Worm (Caenorhabditis elegans): ENCODE measurements around the gene W06G6.20.

Gene W06G6.20

ce11 chrV:16682886-16683285 lies 34.7 kb upstream of the W06G6.20 start, which contains the start of gene srw-36:
Gene srw-36, plus strand, starts transcription at chrV:16683186.
- TF ChIP-seq pros-1 (tag; optimal IDR thresholded peaks at IDR 0.05) = no peak
- no peak for TF ChIP-seq rnt-1 (tag; optimal IDR thresholded peaks at IDR 0.05)
- TF ChIP-seq nhr-11 (tag; optimal IDR thresholded peaks at IDR 0.05) = no peak

DNA sequence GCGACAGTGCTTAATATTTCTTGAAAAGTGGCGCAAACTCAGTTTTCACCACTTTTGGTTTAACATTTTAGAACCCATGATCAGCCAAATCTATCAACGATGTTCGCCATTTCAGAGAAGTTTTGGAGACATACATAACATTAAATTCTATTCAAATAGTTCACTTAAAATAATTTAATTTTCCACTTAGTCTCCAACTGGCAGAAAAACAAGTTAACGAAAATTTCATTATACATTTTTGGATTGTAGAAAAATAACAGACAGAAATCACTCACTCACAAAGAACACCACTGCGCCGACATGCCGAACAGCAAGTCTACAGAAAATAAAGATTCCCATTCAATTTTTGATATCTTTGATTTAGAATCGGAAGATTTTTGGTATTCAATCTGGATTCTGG lies 31.8 kb upstream of the W06G6.20 start, which contains the start of gene srw-44:
Gene srw-44, plus strand, starts transcription at position 301 of the 400 bp plus-strand sequence.
- TF ChIP-seq nhr-232 (tag; optimal IDR thresholded peaks at IDR 0.05) (no peak), tbx-2 (tag; optimal IDR thresholded peaks at IDR 0.05) (no peak), ceh-24 (tag; optimal IDR thresholded peaks at IDR 0.05) (no peak), pqm-1 (tag; optimal IDR thresholded peaks at IDR 0.05) (no peak), pax-1 (tag; optimal IDR thresholded peaks at IDR 0.05) (no peak), unc-86 (tag; optimal IDR thresholded peaks at IDR 0.05) (no peak)

DNA sequence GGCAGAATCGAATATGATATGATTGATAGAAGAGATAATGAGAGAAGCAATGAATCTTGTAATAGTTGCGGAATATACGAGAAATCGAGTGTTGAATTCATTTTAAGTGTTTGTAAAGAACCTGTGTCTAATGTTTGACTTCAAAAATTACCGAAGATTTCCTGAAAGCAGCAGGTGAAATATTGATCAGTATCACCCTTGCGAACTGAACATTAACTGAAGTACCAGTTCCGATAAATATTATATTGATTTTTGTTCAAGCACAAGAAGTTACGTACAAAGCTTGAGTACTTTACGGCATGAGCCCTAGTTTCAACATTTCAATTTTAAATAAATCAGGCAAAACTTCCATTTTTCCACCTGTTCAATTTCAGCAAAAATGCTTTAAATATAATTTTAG lies 31.1 kb upstream of the W06G6.20 start, which contains the start of gene srz-103:
Gene srz-103, minus strand, starts transcription at position 101 of the 400 bp plus-strand sequence.
- TF ChIP-seq Y22D7AL.16 (tag; optimal IDR thresholded peaks at IDR 0.05) = no peak
- TF ChIP-seq pha-2 (tag; optimal IDR thresholded peaks at IDR 0.05) = no peak
- no peak for TF ChIP-seq hlh-13 (GFP tag; optimal IDR thresholded peaks at IDR 0.05)
- no peak for TF ChIP-seq syd-9 (tag; optimal IDR thresholded peaks at IDR 0.05)
- no peak for TF ChIP-seq nhr-11 (tag; optimal IDR thresholded peaks at IDR 0.05)
- no peak for TF ChIP-seq tbx-2 (tag; optimal IDR thresholded peaks at IDR 0.05)
- no peak for TF ChIP-seq pha-4 (tag; optimal IDR thresholded peaks at IDR 0.05)
- TF ChIP-seq K09A11.1 (tag; optimal IDR thresholded peaks at IDR 0.05; ENCODE audit: insufficient read depth) = no peak
- no peak for TF ChIP-seq ceh-14 (tag; optimal IDR thresholded peaks at IDR 0.05)
- no peak for TF ChIP-seq lim-6 (tag; optimal IDR thresholded peaks at IDR 0.05)
- no peak for TF ChIP-seq gmeb-2 (tag; optimal IDR thresholded peaks at IDR 0.05)
- TF ChIP-seq eyg-1 (tag; optimal IDR thresholded peaks at IDR 0.05) = no peak
- TF ChIP-seq hlh-8 (tag; optimal IDR thresholded peaks at IDR 0.05) = no peak
- TF ChIP-seq hlh-6 (tag; optimal IDR thresholded peaks at IDR 0.05) = no peak
- no peak for TF ChIP-seq sox-4 (tag; optimal IDR thresholded peaks at IDR 0.05)
- TF ChIP-seq sox-2 (GFP tag; IDR thresholded peaks at IDR 0.05) = no peak

DNA sequence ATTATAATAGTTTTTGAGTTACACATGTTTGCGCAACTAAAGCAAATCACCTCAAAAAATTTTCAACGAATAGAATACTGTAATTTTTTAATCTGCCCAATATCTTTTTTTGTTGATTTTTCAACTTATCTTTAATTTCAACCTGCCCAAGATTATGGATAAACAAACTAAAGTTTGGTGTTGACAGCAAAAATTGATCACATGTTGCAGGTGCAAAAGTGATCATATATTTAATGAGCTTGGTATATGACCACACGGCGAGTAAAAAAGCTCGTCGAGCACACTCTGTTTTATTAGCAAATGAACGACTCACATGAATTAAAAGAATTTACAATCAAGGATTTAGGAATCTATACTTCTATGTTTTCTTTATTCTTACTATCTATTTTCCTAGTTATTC lies 27.4 kb upstream of the W06G6.20 start, which contains the start of gene srz-1:
Gene srz-1, plus strand, starts transcription at position 301 of the 400 bp plus-strand sequence.
- no peak for TF ChIP-seq ceh-30 (tag; optimal IDR thresholded peaks at IDR 0.05)

DNA sequence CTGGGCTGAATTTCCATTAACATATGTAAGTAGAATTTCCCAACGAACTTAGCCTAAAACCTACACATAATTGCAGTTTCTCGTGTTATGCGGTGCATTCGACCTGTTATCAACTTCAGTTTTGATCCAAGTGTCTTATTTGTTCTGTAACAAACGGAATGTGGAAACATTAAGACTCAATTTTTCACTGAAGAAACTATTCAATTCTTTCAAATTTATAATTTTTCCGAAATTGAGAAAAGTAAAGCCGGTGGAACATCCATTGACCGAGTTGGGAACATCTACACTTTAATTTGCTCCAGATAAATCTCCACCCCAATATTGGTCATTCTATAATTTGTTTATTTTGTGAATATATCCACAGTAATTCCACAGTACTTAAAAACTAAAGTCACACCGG lies 26.2 kb upstream of the W06G6.20 start:
- TF ChIP-seq npax-4 (tag; optimal IDR thresholded peaks at IDR 0.05) (no peak), fkh-10 (GFP tag; optimal IDR thresholded peaks at IDR 0.05) (no peak), pat-9 (tag; optimal IDR thresholded peaks at IDR 0.05) (no peak), lim-6 (tag; optimal IDR thresholded peaks at IDR 0.05) (no peak), hlh-13 (GFP tag; optimal IDR thresholded peaks at IDR 0.05) (no peak), ets-4 (tag; optimal IDR thresholded peaks at IDR 0.05) (no peak), ztf-16 (tag; optimal IDR thresholded peaks at IDR 0.05) (no peak), hlh-30 (tag; optimal IDR thresholded peaks at IDR 0.05; ENCODE audit: insufficient read depth) (no peak)

DNA sequence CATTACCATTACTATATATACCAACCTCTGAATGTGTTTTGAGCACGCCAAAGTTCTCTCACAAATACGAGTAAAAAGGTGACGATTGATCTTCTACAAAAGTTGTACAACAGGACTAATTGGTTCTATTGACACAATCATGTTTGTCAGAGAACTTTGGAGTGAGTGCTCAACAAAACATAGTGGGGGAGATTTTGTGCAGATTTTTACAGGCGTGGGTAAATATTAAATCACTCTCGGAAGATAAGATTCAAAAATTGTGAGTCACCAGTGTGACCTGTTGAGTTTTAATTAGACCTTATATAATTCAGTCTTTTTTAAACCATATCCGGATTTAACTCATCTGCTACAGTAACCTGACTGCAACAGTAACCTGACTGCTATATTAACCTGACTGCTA lies 24.0 kb upstream of the W06G6.20 start, which contains the start of gene F14F8.8:
Gene F14F8.8, minus strand, starts transcription at position 101 of the 400 bp plus-strand sequence.
- TF ChIP-seq nfya-1 (tag; optimal IDR thresholded peaks at IDR 0.05) (no peak), sox-4 (tag; optimal IDR thresholded peaks at IDR 0.05) (no peak), lin-11 (tag; optimal IDR thresholded peaks at IDR 0.05) (no peak), zip-5 (tag; optimal IDR thresholded peaks at IDR 0.05) (no peak), pha-2 (tag; optimal IDR thresholded peaks at IDR 0.05) (no peak), pha-4 (tag; optimal IDR thresholded peaks at IDR 0.05) (no peak), fkh-10 (GFP tag; optimal IDR thresholded peaks at IDR 0.05) (no peak), hlh-6 (tag; optimal IDR thresholded peaks at IDR 0.05) (no peak), mec-3 (tag; optimal IDR thresholded peaks at IDR 0.05; ENCODE audit: borderline replicate concordance) (no peak), dve-1 (tag; optimal IDR thresholded peaks at IDR 0.05) (no peak), hlh-13 (GFP tag; optimal IDR thresholded peaks at IDR 0.05) (no peak), elt-4 (tag; optimal IDR thresholded peaks at IDR 0.05) (no peak), pros-1 (tag; optimal IDR thresholded peaks at IDR 0.05) (no peak), unc-86 (tag; optimal IDR thresholded peaks at IDR 0.05) (no peak), pqm-1 (tag; optimal IDR thresholded peaks at IDR 0.05) (no peak), Y22D7AL.16 (tag; optimal IDR thresholded peaks at IDR 0.05) (no peak), hlh-30 (tag; optimal IDR thresholded peaks at IDR 0.05; ENCODE audit: insufficient read depth) (no peak)
